Fruit fly (Drosophila melanogaster) whole organism, embryonic: ENCODE data around the gene Pxd.

Source experiments
- CG10462 ChIP-seq: fragments of 200-800 bp; sonication (Bioruptor generic); optimal IDR thresholded peaks from 2 replicates; lab custom pipeline; 2016; ENCODE audit warnings: missing biosample characterization, missing genetic modification characterization
- CG10959 ChIP-seq: fragments of 200-800 bp; sonication (Bioruptor generic); IDR thresholded peaks from 2 replicates; pipeline ENCODE4 v1.3.6; 2022; ENCODE audit warnings: missing biosample characterization, missing genetic modification characterization
- CG11504 ChIP-seq: fragments of 200-800 bp; sonication (Bioruptor generic); optimal IDR thresholded peaks from 3 replicates; lab custom pipeline; 2019; ENCODE audit warnings: missing biosample characterization, mild to moderate bottlenecking, missing genetic modification characterization, moderate library complexity
- CG12219 ChIP-seq: fragments of 200-800 bp; sonication (Bioruptor generic); optimal IDR thresholded peaks from 3 replicates; lab custom pipeline; 2018; ENCODE audit warnings: missing biosample characterization, mild to moderate bottlenecking, missing genetic modification characterization
- CG12744 ChIP-seq: fragments of 200-800 bp; sonication (Bioruptor generic); optimal IDR thresholded peaks from 2 replicates; lab custom pipeline; 2016; ENCODE audit warnings: missing biosample characterization, missing genetic modification characterization
- CG13624 ChIP-seq: fragments of 200-800 bp; sonication (Bioruptor generic); optimal IDR thresholded peaks from 2 replicates; lab custom pipeline; 2016; ENCODE audit warnings: missing biosample characterization, missing genetic modification characterization
- CG1529 ChIP-seq: fragments of 200-800 bp; sonication (Bioruptor generic); optimal IDR thresholded peaks from 3 replicates; lab custom pipeline; 2018; ENCODE audit warnings: missing biosample characterization, missing genetic modification characterization
- CG15479 ChIP-seq: fragments of 200-800 bp; sonication (Bioruptor generic); optimal IDR thresholded peaks from 3 replicates; lab custom pipeline; 2019; ENCODE audit warnings: missing biosample characterization, mild to moderate bottlenecking, missing genetic modification characterization, moderate library complexity
- CG1602 ChIP-seq: fragments of 200-800 bp; sonication (Bioruptor generic); optimal IDR thresholded peaks from 3 replicates; lab custom pipeline; 2016; ENCODE audit warnings: missing biosample characterization, missing genetic modification characterization
- CG1647 ChIP-seq: fragments of 200-800 bp; sonication (Bioruptor generic); optimal IDR thresholded peaks from 3 replicates; lab custom pipeline; 2016; ENCODE audit warnings: missing biosample characterization, missing genetic modification characterization
- CG17829 ChIP-seq: fragments of 200-800 bp; optimal IDR thresholded peaks from 2 replicates; lab custom pipeline; 2019; ENCODE audit warnings: missing biosample characterization, mild to moderate bottlenecking, missing genetic modification characterization, moderate library complexity
- CG2199 ChIP-seq: fragments of 200-800 bp; sonication (Bioruptor generic); IDR thresholded peaks from 3 replicates; pipeline ENCODE4 v1.3.6; 2022; ENCODE audit warnings: missing biosample characterization, missing genetic modification characterization
- CG2712 ChIP-seq: fragments of 200-800 bp; optimal IDR thresholded peaks from 3 replicates; lab custom pipeline; 2019; ENCODE audit warnings: missing biosample characterization, mild to moderate bottlenecking, missing genetic modification characterization, moderate library complexity
- CG33557 ChIP-seq: fragments of 200-800 bp; sonication (Bioruptor generic); optimal IDR thresholded peaks from 2 replicates; lab custom pipeline; 2019; ENCODE audit warnings: missing biosample characterization, mild to moderate bottlenecking, missing genetic modification characterization, moderate library complexity
- CG34376 ChIP-seq: fragments of 200-800 bp; sonication (Bioruptor generic); optimal IDR thresholded peaks from 2 replicates; lab custom pipeline; 2018; ENCODE audit warnings: missing biosample characterization, mild to moderate bottlenecking, missing genetic modification characterization
- CG4360 ChIP-seq: fragments of 200-800 bp; sonication (Bioruptor generic); IDR thresholded peaks from 2 replicates; pipeline ENCODE4 v1.3.6; 2022; ENCODE audit warnings: missing biosample characterization, missing genetic modification characterization
- CG43689 ChIP-seq: fragments of 200-800 bp; sonication (Bioruptor generic); IDR thresholded peaks from 2 replicates; pipeline ENCODE4 v1.3.6; 2022; ENCODE audit warnings: missing biosample characterization, missing genetic modification characterization
- CG6272 ChIP-seq: fragments of 200-800 bp; sonication (Bioruptor generic); IDR thresholded peaks from 2 replicates; pipeline ENCODE4 v1.3.6; 2022; ENCODE audit warnings: missing biosample characterization, missing genetic modification characterization
- CG6654 ChIP-seq: fragments of 200-800 bp; sonication (Bioruptor generic); optimal IDR thresholded peaks from 2 replicates; lab custom pipeline; 2017; ENCODE audit warnings: missing biosample characterization, mild to moderate bottlenecking, missing genetic modification characterization
- CG7372 ChIP-seq: fragments of 200-800 bp; sonication (Bioruptor generic); IDR thresholded peaks from 2 replicates; pipeline ENCODE4 v1.3.6; 2022; ENCODE audit warnings: missing biosample characterization, missing genetic modification characterization
- CG8944 ChIP-seq: fragments of 200-800 bp; sonication (Bioruptor generic); optimal IDR thresholded peaks from 3 replicates; lab custom pipeline; 2016; ENCODE audit warnings: missing biosample characterization, missing genetic modification characterization
- D ChIP-seq, 2 experiments: fragments of 200-800 bp in 1 of 2; fragments of >200 bp in 1 of 2; sonication (Bioruptor generic) in 1 of 2; optimal IDR thresholded peaks; 2 replicates in 1 of 2; 3 replicates in 1 of 2; lab custom pipeline; 2017; ENCODE audit warnings: mild to moderate bottlenecking in 1 of 2, missing biosample characterization in 1 of 2, missing genetic modification characterization in 1 of 2, missing genetic modification reagents in 1 of 2
- Ets65A ChIP-seq: fragments of 200-800 bp; sonication (Bioruptor generic); peaks from one replicate; lab custom pipeline; 2016; ENCODE audit warnings: missing biosample characterization, missing genetic modification characterization
- Gug ChIP-seq: fragments of 200-800 bp; sonication (Bioruptor generic); IDR thresholded peaks from 4 replicates; pipeline ENCODE4 v1.3.6; 2022; ENCODE audit warnings: missing biosample characterization, missing genetic modification characterization
- HHEX ChIP-seq: fragments of 200-800 bp; sonication (Bioruptor generic); optimal IDR thresholded peaks from 3 replicates; lab custom pipeline; 2017; ENCODE audit warnings: missing biosample characterization, mild to moderate bottlenecking, missing genetic modification characterization, missing genetic modification reagents
- Hmx ChIP-seq: fragments of 200-800 bp; sonication (Bioruptor generic); optimal IDR thresholded peaks from 2 replicates; lab custom pipeline; 2016; ENCODE audit warnings: missing biosample characterization, missing genetic modification characterization
- Hsf ChIP-seq: fragments of 200-800 bp; sonication (Bioruptor generic); optimal IDR thresholded peaks from 3 replicates; lab custom pipeline; 2016; ENCODE audit warnings: missing biosample characterization, missing genetic modification characterization
- Meics ChIP-seq: fragments of 200-800 bp; sonication (Bioruptor generic); optimal IDR thresholded peaks from 2 replicates; lab custom pipeline; 2017; ENCODE audit warnings: missing biosample characterization, mild to moderate bottlenecking, missing genetic modification characterization
- NC2α ChIP-seq: fragments of 200-800 bp; sonication (Bioruptor generic); optimal IDR thresholded peaks from 2 replicates; lab custom pipeline; 2016; ENCODE audit warnings: missing biosample characterization, missing genetic modification characterization
- Rfx ChIP-seq: fragments of 200-800 bp; sonication (Bioruptor generic); IDR thresholded peaks from 2 replicates; pipeline ENCODE4 v1.3.6; 2022; ENCODE audit warnings: missing biosample characterization, missing genetic modification characterization
- Rx ChIP-seq: fragments of 200-800 bp; sonication (Bioruptor generic); IDR thresholded peaks from 2 replicates; pipeline ENCODE4 v1.3.6; 2022; ENCODE audit warnings: missing biosample characterization, missing genetic modification characterization
- Vsx1 ChIP-seq: fragments of 200-800 bp; sonication (Bioruptor generic); optimal IDR thresholded peaks from 2 replicates; lab custom pipeline; 2017; ENCODE audit warnings: missing biosample characterization, mild to moderate bottlenecking, missing genetic modification characterization, missing genetic modification reagents
- YL-1 ChIP-seq: fragments of 200-800 bp; sonication (Bioruptor generic); optimal IDR thresholded peaks from 3 replicates; lab custom pipeline; 2017; ENCODE audit warnings: missing biosample characterization, mild to moderate bottlenecking, missing genetic modification characterization
- ara ChIP-seq: fragments of 200-800 bp; sonication (Bioruptor generic); IDR thresholded peaks from 2 replicates; pipeline ENCODE4 v1.3.6; 2022; ENCODE audit warnings: missing biosample characterization, missing genetic modification characterization
- cad ChIP-seq: fragments of >200 bp; optimal IDR thresholded peaks from 2 replicates; lab custom pipeline; 2017; ENCODE audit warnings: missing biosample characterization, missing genetic modification characterization
- chm ChIP-seq: fragments of 200-800 bp; sonication (Bioruptor generic); IDR thresholded peaks from 2 replicates; pipeline ENCODE4 v1.3.6; 2022; ENCODE audit warnings: missing biosample characterization, missing genetic modification characterization
- emc ChIP-seq: fragments of 200-800 bp; sonication (Bioruptor generic); optimal IDR thresholded peaks from 2 replicates; lab custom pipeline; 2016; ENCODE audit warnings: missing biosample characterization, missing genetic modification characterization
- eyg ChIP-seq: fragments of 200-800 bp; sonication (Bioruptor generic); optimal IDR thresholded peaks from 3 replicates; lab custom pipeline; 2016; ENCODE audit warnings: missing biosample characterization, missing genetic modification characterization
- fd96Cb ChIP-seq: fragments of 200-800 bp; sonication (Bioruptor generic); optimal IDR thresholded peaks from 2 replicates; lab custom pipeline; 2018; ENCODE audit warnings: missing biosample characterization, mild to moderate bottlenecking, missing genetic modification characterization, moderate library complexity
- gce ChIP-seq: fragments of 200-800 bp; sonication (Bioruptor generic); IDR thresholded peaks from 3 replicates; pipeline ENCODE4 v1.3.6; 2022; ENCODE audit warnings: missing biosample characterization, missing genetic modification characterization
- gcm2 ChIP-seq: fragments of 200-800 bp; sonication (Bioruptor generic); optimal IDR thresholded peaks from 2 replicates; lab custom pipeline; 2016; ENCODE audit warnings: missing biosample characterization, missing genetic modification characterization
- gfzf ChIP-seq: fragments of 200-800 bp; sonication (Bioruptor generic); optimal IDR thresholded peaks from 2 replicates; lab custom pipeline; 2016; ENCODE audit warnings: missing biosample characterization, mild to moderate bottlenecking, missing genetic modification characterization, moderate library complexity
- hbn ChIP-seq: fragments of 200-800 bp; sonication (Bioruptor generic); IDR thresholded peaks from 2 replicates; pipeline ENCODE4 v1.3.6; 2022; ENCODE audit warnings: missing biosample characterization, missing genetic modification characterization; ENCODE audit not compliant: partially characterized antibody
- hkb ChIP-seq, 2 experiments: fragments of 200-800 bp in 1 of 2; fragments of >200 bp in 1 of 2; sonication (Bioruptor generic) in 1 of 2; IDR thresholded peaks in 1 of 2; optimal IDR thresholded peaks in 1 of 2; 2 replicates each; pipeline versions ENCODE4 v1.3.6 to Lab custom; 2017 to 2022; ENCODE audit warnings: missing biosample characterization in 1 of 2, missing genetic modification characterization in 1 of 2
- jigr1 ChIP-seq: fragments of 200-800 bp; sonication (Bioruptor generic); IDR thresholded peaks from 3 replicates; pipeline ENCODE4 v1.3.6; 2022; ENCODE audit warnings: missing biosample characterization, missing genetic modification characterization
- nerfin-1 ChIP-seq: fragments of 200-800 bp; sonication (Bioruptor generic); optimal IDR thresholded peaks from 3 replicates; lab custom pipeline; 2019; ENCODE audit warnings: missing biosample characterization, mild to moderate bottlenecking, missing genetic modification characterization, moderate library complexity
- nmo ChIP-seq: fragments of 200-800 bp; sonication (Bioruptor generic); optimal IDR thresholded peaks from 2 replicates; lab custom pipeline; 2018; ENCODE audit warnings: missing biosample characterization, mild to moderate bottlenecking, missing genetic modification characterization, moderate library complexity
- ranshi ChIP-seq: fragments of 200-800 bp; sonication (Bioruptor generic); IDR thresholded peaks from 2 replicates; pipeline ENCODE4 v1.3.6; 2022; ENCODE audit warnings: missing biosample characterization, missing genetic modification characterization
- sqz ChIP-seq: fragments of 200-800 bp; sonication (Bioruptor generic); optimal IDR thresholded peaks from 3 replicates; lab custom pipeline; 2018; ENCODE audit warnings: missing biosample characterization, mild to moderate bottlenecking, missing genetic modification characterization
- toy ChIP-seq: fragments of 200-800 bp; sonication (Bioruptor generic); IDR thresholded peaks from 2 replicates; pipeline ENCODE4 v1.3.6; 2022; ENCODE audit warnings: missing biosample characterization, missing genetic modification characterization
- twi ChIP-seq: fragments of 200-800 bp; optimal IDR thresholded peaks from 2 replicates; lab custom pipeline; 2019; ENCODE audit warnings: missing biosample characterization, mild to moderate bottlenecking, missing genetic modification characterization, moderate library complexity
- zen ChIP-seq: fragments of 200-800 bp; sonication (Bioruptor generic); optimal IDR thresholded peaks from 3 replicates; lab custom pipeline; 2018; ENCODE audit warnings: missing biosample characterization, mild to moderate bottlenecking, missing genetic modification characterization, moderate library complexity

The Pxd gene

DNA sequence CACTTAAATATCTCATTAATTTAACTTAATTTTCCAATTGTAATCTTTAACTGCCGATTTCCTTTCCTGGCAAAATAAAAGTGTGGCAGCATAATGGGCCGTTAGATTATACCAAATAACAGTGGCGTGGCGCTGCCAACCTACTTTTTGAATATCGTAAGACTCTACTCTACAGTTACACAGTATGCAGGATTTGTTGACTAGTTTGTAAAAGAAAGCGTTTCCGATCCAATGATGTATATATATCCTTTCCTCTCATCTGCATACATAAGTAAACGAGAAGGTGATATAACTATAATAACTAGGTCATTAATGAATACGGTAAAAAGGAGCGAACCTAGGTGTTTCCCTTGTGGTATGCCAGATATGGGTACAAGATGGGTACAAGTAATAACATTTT is 22.6 kb upstream of the Pxd start, which contains the start of gene EMC2B (continued):
- TF ChIP-seq cad (no peak), chm (GFP tag; lab: Robert Waterston, UW) (no peak), twi (tag; lab: Kevin White, UChicago) (no peak), CG1647 (no peak), eyg (GFP tag; lab: Kevin White, UChicago) (peak; percentile 75), CG43689 (no peak), gce (no peak), Gug (GFP tag; lab: Robert Waterston, UW) (peak; percentile 43; the same call in 2 of the 4 replicates), CG6272 (GFP tag; lab: Robert Waterston, UW) (no peak), emc (GFP tag; lab: Kevin White, UChicago) (no peak), jigr1 (GFP tag; lab: Robert Waterston, UW) (no peak), CG10462 (GFP tag; lab: Kevin White, UChicago) (no peak), CG7372 (GFP tag; lab: Robert Waterston, UW) (no peak), Rfx (GFP tag; lab: Robert Waterston, UW) (no peak), CG8944 (GFP tag; lab: Kevin White, UChicago) (peak; percentile 1), NC2α (GFP tag; lab: Kevin White, UChicago) (no peak), YL-1 (GFP tag; lab: Kevin White, UChicago) (peak; percentile 32), CG15479 (GFP tag; lab: Kevin White, UChicago) (no peak), zen (no peak), CG2199 (GFP tag; lab: Robert Waterston, UW) (no peak), CG1602 (no peak), Meics (GFP tag; lab: Kevin White, UChicago) (peak; percentile 23), CG10959 (GFP tag; lab: Robert Waterston, UW) (no peak), Ets65A (peak; percentile 94), Vsx1 (GFP tag; lab: Kevin White, UChicago) (no peak), CG4360 (GFP tag; lab: Robert Waterston, UW) (no peak), gcm2 (GFP tag; lab: Kevin White, UChicago) (no peak), CG12744 (GFP tag; lab: Kevin White, UChicago) (no peak), ara (GFP tag; lab: Robert Waterston, UW) (no peak), CG13624 (GFP tag; lab: Kevin White, UChicago) (peak; percentile 46), hkb (optimal IDR thresholded peaks at IDR 0.05; lab: Kevin White, UChicago) (no peak), hkb (GFP tag; IDR thresholded peaks at IDR 0.05; lab: Robert Waterston, UW) (no peak), CG12219 (no peak), nmo (GFP tag; lab: Kevin White, UChicago) (peak; percentile 41), hbn (GFP tag; lab: Robert Waterston, UW) (no peak), CG17829 (tag; lab: Kevin White, UChicago) (peak; percentile 68), toy (GFP tag; lab: Robert Waterston, UW) (no peak), Hsf (GFP tag; lab: Kevin White, UChicago) (peak; percentile 53), CG34376 (GFP tag; lab: Kevin White, UChicago) (no peak), CG11504 (peak; percentile 45), Hmx (GFP tag; lab: Kevin White, UChicago) (no peak), D (optimal IDR thresholded peaks at IDR 0.05; lab: Kevin White, UChicago) (no peak), D (GFP tag; optimal IDR thresholded peaks at IDR 0.05; lab: Kevin White, UChicago) (no peak), Rx (GFP tag; lab: Robert Waterston, UW) (no peak), sqz (GFP tag; lab: Kevin White, UChicago) (no peak), CG33557 (GFP tag; lab: Kevin White, UChicago) (no peak), CG6654 (GFP tag; lab: Kevin White, UChicago) (no peak), CG1529 (GFP tag; lab: Kevin White, UChicago) (no peak), ranshi (GFP tag; lab: Robert Waterston, UW) (no peak), HHEX (GFP tag; lab: Kevin White, UChicago) (no peak), gfzf (GFP tag; lab: Kevin White, UChicago) (peak; percentile 87), nerfin-1 (tag; lab: Kevin White, UChicago) (no peak), CG2712 (peak; percentile 38), fd96Cb (tag; lab: Kevin White, UChicago) (no peak)
